Worm (Caenorhabditis elegans) whole organism, young adult: Measurements from ENCODE around the gene F44E2.7.

ENCODE experiments used
- B0019.2 ChIP-seq: fragments of 200-800 bp; sonication (Bioruptor generic); conservative IDR thresholded peaks from 2 replicates; pipeline ENCODE4 v1.3.6; 2022; ENCODE audit warnings: missing genetic modification reagents, missing genetic modification characterization, missing compliant biosample characterization
- B0035.1 ChIP-seq: sonication (generic microtip); optimal IDR thresholded peaks from 2 replicates; lab custom pipeline; 2016; ENCODE audit warnings: missing genetic modification characterization, mild to moderate bottlenecking, missing compliant biosample characterization, missing genotype, missing genetic modification reagents
- B0261.1 ChIP-seq: sonication (generic microtip); optimal IDR thresholded peaks from 2 replicates; lab custom pipeline; 2016; ENCODE audit warnings: mild to moderate bottlenecking, missing genetic modification characterization, moderate library complexity, missing compliant biosample characterization
- B0336.3 ChIP-seq: fragments of 200-800 bp; sonication (Bioruptor generic); IDR thresholded peaks from 2 replicates; pipeline ENCODE4 v1.3.6; 2022; ENCODE audit warnings: missing genetic modification characterization, missing compliant biosample characterization
- F10E7.11 ChIP-seq: sonication (generic microtip); optimal IDR thresholded peaks from 2 replicates; lab custom pipeline; 2017; ENCODE audit warnings: mild to moderate bottlenecking, missing genetic modification characterization, moderate library complexity, missing compliant biosample characterization
- F49E8.2 ChIP-seq: sonication (generic microtip); optimal IDR thresholded peaks from 3 replicates; lab custom pipeline; 2017; ENCODE audit warnings: missing genetic modification characterization, mild to moderate bottlenecking, missing compliant biosample characterization, antibody characterized with exemption, moderate library complexity; ENCODE audit not compliant: insufficient read depth
- F52B5.7 ChIP-seq: sonication (generic microtip); optimal IDR thresholded peaks from 2 replicates; lab custom pipeline; 2016; ENCODE audit warnings: mild to moderate bottlenecking, missing genetic modification characterization, missing compliant biosample characterization
- K12H6.12 ChIP-seq: fragments of 200-800 bp; sonication (Bioruptor generic); optimal IDR thresholded peaks from 2 replicates; lab custom pipeline; 2018; ENCODE audit warnings: mild to moderate bottlenecking, missing genetic modification characterization, missing compliant biosample characterization
- akir-1 ChIP-seq: fragments of 200-800 bp; sonication (Bioruptor generic); optimal IDR thresholded peaks from 2 replicates; lab custom pipeline; 2018; ENCODE audit warnings: mild to moderate bottlenecking, missing genetic modification characterization, moderate library complexity, missing compliant biosample characterization
- ama-1 ChIP-seq, 3 experiments: fragments of 150-350 bp in 1 of 3; sonication (generic microtip) in 2 of 3; optimal IDR thresholded peaks; 2 replicates each; lab custom pipeline; 2014 to 2018; ENCODE audit warnings: missing biosample characterization in 2 of 3, missing genetic modification characterization in 2 of 3, missing genetic modification reagents in 2 of 3
- aptf-2 ChIP-seq: fragments of 200-800 bp; sonication (Bioruptor generic); conservative IDR thresholded peaks from 2 replicates; pipeline ENCODE4 v1.3.6; 2022; ENCODE audit warnings: missing genetic modification reagents, missing genetic modification characterization, missing compliant biosample characterization
- athp-1 ChIP-seq: sonication (generic microtip); optimal IDR thresholded peaks from 2 replicates; lab custom pipeline; 2017; ENCODE audit warnings: mild to moderate bottlenecking, missing genetic modification characterization, missing compliant biosample characterization
- attf-5 ChIP-seq: fragments of 200-800 bp; sonication (Bioruptor generic); optimal IDR thresholded peaks from 2 replicates; lab custom pipeline; 2018; ENCODE audit warnings: mild to moderate bottlenecking, missing genetic modification characterization, missing compliant biosample characterization
- bed-1 ChIP-seq: fragments of 200-800 bp; sonication (Bioruptor generic); IDR thresholded peaks from 2 replicates; pipeline ENCODE4 v1.3.6; 2022; ENCODE audit warnings: missing genetic modification reagents, missing genetic modification characterization, missing compliant biosample characterization
- ccch-3 ChIP-seq: fragments of 200-800 bp; sonication (Bioruptor generic); optimal IDR thresholded peaks from 2 replicates; lab custom pipeline; 2018; ENCODE audit warnings: mild to moderate bottlenecking, missing genetic modification characterization, missing compliant biosample characterization
- cebp-1 ChIP-seq, 2 experiments: fragments of 200-800 bp in 1 of 2; sonication (Bioruptor generic) in 1 of 2; sonication (generic microtip) in 1 of 2; IDR thresholded peaks in 1 of 2; optimal IDR thresholded peaks in 1 of 2; 2 replicates each; pipeline versions ENCODE4 v1.3.6 to Lab custom; 2017 to 2022; ENCODE audit warnings: missing compliant biosample characterization in 2 of 2, missing genetic modification characterization in 2 of 2, mild to moderate bottlenecking in 1 of 2, missing genetic modification reagents in 1 of 2, moderate library complexity in 1 of 2
- ceh-27 ChIP-seq: fragments of 200-800 bp; sonication (Bioruptor generic); optimal IDR thresholded peaks from 2 replicates; lab custom pipeline; 2018; ENCODE audit warnings: mild to moderate bottlenecking, missing genetic modification characterization, moderate library complexity, missing compliant biosample characterization
- ceh-40 ChIP-seq: fragments of 200-800 bp; sonication (Bioruptor generic); IDR thresholded peaks from 2 replicates; pipeline ENCODE4 v1.3.6; 2022; ENCODE audit warnings: missing genetic modification characterization, missing compliant biosample characterization
- die-1 ChIP-seq: sonication (generic microtip); optimal IDR thresholded peaks from 2 replicates; lab custom pipeline; 2016; ENCODE audit warnings: missing genotype, mild to moderate bottlenecking, missing genetic modification characterization, missing compliant biosample characterization
- dox-1 ChIP-seq: fragments of 200-800 bp; sonication (Bioruptor generic); IDR thresholded peaks from 2 replicates; pipeline ENCODE4 v1.3.6; 2022; ENCODE audit warnings: missing genetic modification reagents, missing genetic modification characterization, missing compliant biosample characterization
- dpl-1 ChIP-seq: fragments of 150-350 bp; optimal IDR thresholded peaks from 2 replicates; lab custom pipeline; 2014; ENCODE audit warnings: missing biosample characterization, missing genetic modification reagents, missing genetic modification characterization
- egl-18 ChIP-seq: fragments of 200-800 bp; sonication (Bioruptor generic); IDR thresholded peaks from 2 replicates; pipeline ENCODE4 v1.3.6; 2022; ENCODE audit warnings: missing genetic modification reagents, missing genetic modification characterization, missing compliant biosample characterization
- hlh-12 ChIP-seq: sonication (generic microtip); optimal IDR thresholded peaks from 2 replicates; lab custom pipeline; 2016; ENCODE audit warnings: missing genetic modification characterization, missing compliant biosample characterization
- hmg-1.2 ChIP-seq: fragments of 200-800 bp; sonication (Bioruptor generic); IDR thresholded peaks from 2 replicates; pipeline ENCODE4 v1.3.6; 2022; ENCODE audit warnings: missing genetic modification reagents, missing genetic modification characterization, missing compliant biosample characterization
- hmg-20 ChIP-seq: fragments of 200-800 bp; sonication (Bioruptor generic); IDR thresholded peaks from 2 replicates; pipeline ENCODE4 v1.3.6; 2022; ENCODE audit warnings: missing genetic modification reagents, missing genetic modification characterization, missing compliant biosample characterization
- hrde-1 ChIP-seq: sonication (generic microtip); optimal IDR thresholded peaks from 2 replicates; lab custom pipeline; 2016; ENCODE audit warnings: missing genetic modification characterization, mild to moderate bottlenecking, missing compliant biosample characterization, moderate library complexity, missing genotype, missing genetic modification reagents, borderline replicate concordance
- hsf-1 ChIP-seq: fragments of 200-800 bp; sonication (Bioruptor generic); IDR thresholded peaks from 2 replicates; pipeline ENCODE4 v1.3.6; 2022; ENCODE audit warnings: missing genetic modification reagents, missing genetic modification characterization, missing compliant biosample characterization
- lin-26 ChIP-seq: fragments of 200-800 bp; sonication (Bioruptor generic); IDR thresholded peaks from 2 replicates; pipeline ENCODE4 v1.3.6; 2022; ENCODE audit warnings: missing genetic modification reagents, missing genetic modification characterization, missing compliant biosample characterization
- lin-35 ChIP-seq, 3 experiments: fragments of 150-350 bp in 2 of 3; sonication (generic microtip) in 1 of 3; optimal IDR thresholded peaks; 2 replicates each; lab custom pipeline; 2014 to 2018; ENCODE audit warnings: missing biosample characterization in 3 of 3, missing genetic modification characterization in 3 of 3, missing genetic modification reagents in 3 of 3
- lin-40 ChIP-seq: sonication (generic microtip); optimal IDR thresholded peaks from 2 replicates; lab custom pipeline; 2016; ENCODE audit warnings: missing genetic modification characterization, mild to moderate bottlenecking, missing compliant biosample characterization, missing genotype, missing genetic modification reagents
- lin-54 ChIP-seq: fragments of 200-800 bp; sonication (Bioruptor generic); optimal IDR thresholded peaks from 2 replicates; lab custom pipeline; 2018; ENCODE audit warnings: mild to moderate bottlenecking, missing genetic modification characterization, missing compliant biosample characterization
- lir-1 ChIP-seq: fragments of 200-800 bp; sonication (Bioruptor generic); conservative IDR thresholded peaks from 2 replicates; pipeline ENCODE4 v1.3.6; 2022; ENCODE audit warnings: missing genetic modification reagents, missing genetic modification characterization, missing compliant biosample characterization
- madf-10 ChIP-seq: sonication (generic microtip); optimal IDR thresholded peaks from 2 replicates; lab custom pipeline; 2016; ENCODE audit warnings: mild to moderate bottlenecking, missing genetic modification characterization, missing compliant biosample characterization
- madf-6 ChIP-seq: fragments of 200-800 bp; sonication (Bioruptor generic); IDR thresholded peaks from 2 replicates; pipeline ENCODE4 v1.3.6; 2022; ENCODE audit warnings: missing genetic modification reagents, missing genetic modification characterization, missing compliant biosample characterization
- mcd-1 ChIP-seq: fragments of 200-800 bp; sonication (Bioruptor generic); IDR thresholded peaks from 2 replicates; pipeline ENCODE4 v1.3.6; 2022; ENCODE audit warnings: missing genetic modification reagents, missing genetic modification characterization, missing compliant biosample characterization
- mes-4 ChIP-seq: sonication (generic microtip); optimal IDR thresholded peaks from 2 replicates; lab custom pipeline; 2016; ENCODE audit warnings: missing genotype, missing genetic modification characterization, missing compliant biosample characterization
- mxl-1 ChIP-seq: sonication (generic microtip); optimal IDR thresholded peaks from 2 replicates; lab custom pipeline; 2016; ENCODE audit warnings: missing genetic modification characterization, missing compliant biosample characterization
- nhr-80 ChIP-seq: sonication (generic microtip); optimal IDR thresholded peaks from 2 replicates; lab custom pipeline; 2016; ENCODE audit warnings: missing genetic modification characterization, missing compliant biosample characterization
- pbrm-1 ChIP-seq: fragments of 200-800 bp; sonication (Bioruptor generic); IDR thresholded peaks from 2 replicates; pipeline ENCODE4 v1.3.6; 2022; ENCODE audit warnings: missing genetic modification reagents, missing genetic modification characterization, missing compliant biosample characterization
- pha-4 ChIP-seq: fragments of 150-350 bp; sonication (generic microtip); optimal IDR thresholded peaks from 2 replicates; lab custom pipeline; 2014; ENCODE audit warnings: missing biosample characterization, missing genetic modification reagents, missing genetic modification characterization
- sdz-38 ChIP-seq: sonication (generic microtip); optimal IDR thresholded peaks from 2 replicates; lab custom pipeline; 2016; ENCODE audit warnings: missing genotype, missing genetic modification characterization, missing compliant biosample characterization
- somi-1 ChIP-seq: fragments of 200-800 bp; sonication (Bioruptor generic); optimal IDR thresholded peaks from 2 replicates; lab custom pipeline; 2018; ENCODE audit warnings: mild to moderate bottlenecking, missing genetic modification characterization, missing compliant biosample characterization
- tlf-1 ChIP-seq: fragments of 200-800 bp; sonication (Bioruptor generic); optimal IDR thresholded peaks from 2 replicates; lab custom pipeline; 2018; ENCODE audit warnings: mild to moderate bottlenecking, missing genetic modification characterization, missing compliant biosample characterization
- xnd-1 ChIP-seq: sonication (generic microtip); optimal IDR thresholded peaks from 2 replicates; lab custom pipeline; 2016; ENCODE audit warnings: missing genotype, missing genetic modification reagents, missing genetic modification characterization, missing compliant biosample characterization
- ztf-18 ChIP-seq: sonication (generic microtip); optimal IDR thresholded peaks from 2 replicates; lab custom pipeline; 2016; ENCODE audit warnings: missing genotype, mild to moderate bottlenecking, missing genetic modification characterization, missing compliant biosample characterization
- ztf-28 ChIP-seq: fragments of 200-800 bp; sonication (Bioruptor generic); IDR thresholded peaks from 2 replicates; pipeline ENCODE4 v1.3.6; 2022; ENCODE audit warnings: missing genetic modification reagents, missing genetic modification characterization, missing compliant biosample characterization
- ztf-3 ChIP-seq: fragments of 200-800 bp; sonication (Bioruptor generic); optimal IDR thresholded peaks from 2 replicates; lab custom pipeline; 2018; ENCODE audit warnings: mild to moderate bottlenecking, missing genetic modification characterization, missing compliant biosample characterization

F44E2.7 gene

DNA sequence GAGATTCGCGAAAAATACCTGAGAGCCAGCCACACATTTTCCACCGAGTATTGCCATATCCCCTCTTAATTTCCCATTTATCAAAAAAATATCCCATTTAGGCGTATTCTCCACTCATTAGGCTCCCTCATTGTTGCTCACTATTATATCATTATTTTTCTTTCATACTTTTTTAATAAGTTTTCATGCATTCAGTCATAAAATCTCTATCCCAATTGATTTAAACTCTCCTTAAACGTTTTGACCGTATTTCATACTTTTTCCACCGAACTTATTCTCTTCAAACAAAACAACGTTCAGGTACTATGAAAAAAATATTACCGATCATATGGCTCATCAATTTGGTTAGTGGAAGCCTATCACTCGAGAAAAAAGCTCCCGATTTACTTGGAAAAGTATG is 41.7 kb upstream of the F44E2.7 start, which contains the start of gene lnkn-1:
Gene lnkn-1, plus strand, starts transcription at position 301 of the 400 bp plus-strand sequence.
- TF ChIP-seq ztf-28 (no peak), athp-1 (tag; lab: Kevin White, UChicago) (no peak), F49E8.2 (tag; lab: Kevin White, UChicago) (no peak), pbrm-1 (GFP tag; lab: Robert Waterston, UW) (no peak), somi-1 (GFP tag; lab: Kevin White, UChicago) (no peak), hmg-20 (GFP tag; lab: Robert Waterston, UW) (no peak), egl-18 (GFP tag; lab: Robert Waterston, UW) (no peak), ztf-18 (tag; lab: Kevin White, UChicago) (no peak), hlh-12 (tag; lab: Kevin White, UChicago) (no peak), B0261.1 (tag; lab: Kevin White, UChicago) (no peak), hrde-1 (tag; lab: Kevin White, UChicago) (no peak), mes-4 (no peak), mxl-1 (tag; lab: Kevin White, UChicago) (no peak)
- TF ChIP-seq, all 124 proteins: peak for 0

DNA sequence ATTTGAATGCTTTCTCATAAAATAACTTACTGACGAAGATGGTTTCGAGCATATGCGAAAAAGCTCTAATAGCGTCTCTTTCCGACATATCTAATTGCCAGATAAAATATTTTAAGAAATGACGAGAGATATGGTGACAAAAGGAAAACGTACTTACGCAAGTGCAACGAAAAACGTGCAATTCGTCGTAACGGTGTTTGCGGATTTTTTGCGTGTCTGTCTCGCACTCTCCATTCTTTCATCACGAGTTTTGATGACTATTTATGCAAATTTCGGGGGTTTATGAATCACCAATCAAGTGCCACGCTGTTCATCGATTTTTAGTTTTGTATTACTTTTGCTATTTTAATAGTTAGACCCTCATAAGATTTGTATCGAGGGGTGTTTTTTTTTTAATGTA is 40.7 kb upstream of the F44E2.7 start, which contains the start of gene ZK637.14:
Gene ZK637.14, minus strand, starts transcription at position 201 of the 400 bp plus-strand sequence.
- TF ChIP-seq die-1 (tag; lab: Kevin White, UChicago), result no peak
- no peak for TF ChIP-seq lin-26 (GFP tag; lab: Robert Waterston, UW)
- no peak for TF ChIP-seq F10E7.11 (tag; lab: Kevin White, UChicago)
- no peak for TF ChIP-seq bed-1 (GFP tag; lab: Robert Waterston, UW)
- TF ChIP-seq lin-54, result peak; percentile 14
- peak; percentile 20 for TF ChIP-seq nhr-80
- peak; percentile 65 for TF ChIP-seq attf-5
- TF ChIP-seq ama-1 (optimal IDR thresholded peaks at IDR 0.05; lab: Kevin White, UChicago), result no peak
- no peak for TF ChIP-seq ama-1 (GFP tag; optimal IDR thresholded peaks at IDR 0.05; lab: Kevin White, UChicago)
- TF ChIP-seq ccch-3 (GFP tag; lab: Kevin White, UChicago), result no peak
- TF ChIP-seq xnd-1, result no peak
- TF ChIP-seq pbrm-1 (GFP tag; lab: Robert Waterston, UW), result no peak
- no peak for TF ChIP-seq akir-1 (GFP tag; lab: Kevin White, UChicago)
- TF ChIP-seq ztf-3 (GFP tag; lab: Kevin White, UChicago), result no peak
- no peak for TF ChIP-seq F52B5.7
- no peak for TF ChIP-seq mxl-1 (tag; lab: Kevin White, UChicago)
- TF ChIP-seq lir-1 (GFP tag; lab: Robert Waterston, UW), result no peak
- TF ChIP-seq dpl-1 (GFP tag; lab: Kevin White, UChicago), result no peak
- no peak for TF ChIP-seq ceh-40
- no peak for TF ChIP-seq B0019.2 (GFP tag; lab: Robert Waterston, UW)
- no peak for TF ChIP-seq B0336.3 (GFP tag; lab: Robert Waterston, UW)
- TF ChIP-seq hmg-1.2, result no peak
- TF ChIP-seq tlf-1 (GFP tag; lab: Kevin White, UChicago), result no peak
- TF ChIP-seq lin-35 (GFP tag; optimal IDR thresholded peaks at IDR 0.05; lab: Kevin White, UChicago), result peak in 1 of 3 experiments; percentile 8
- TF ChIP-seq madf-6 (GFP tag; lab: Robert Waterston, UW), result no peak
- peak; percentile 1 for TF ChIP-seq lin-40 (tag; lab: Kevin White, UChicago)
- TF ChIP-seq aptf-2 (GFP tag; lab: Robert Waterston, UW), result no peak
- TF ChIP-seq hsf-1 (GFP tag; lab: Robert Waterston, UW), result no peak
- no peak for TF ChIP-seq athp-1 (tag; lab: Kevin White, UChicago)
- TF ChIP-seq K12H6.12 (tag; lab: Kevin White, UChicago), result no peak
- TF ChIP-seq cebp-1 (GFP tag; IDR thresholded peaks at IDR 0.05; lab: Robert Waterston, UW), result no peak
- peak; percentile 66 for TF ChIP-seq cebp-1 (tag; optimal IDR thresholded peaks at IDR 0.05; lab: Kevin White, UChicago)
- TF ChIP-seq mcd-1 (GFP tag; lab: Robert Waterston, UW), result no peak
- no peak for TF ChIP-seq madf-10 (tag; lab: Kevin White, UChicago)
- no peak for TF ChIP-seq ceh-27 (GFP tag; lab: Kevin White, UChicago)
- no peak for TF ChIP-seq sdz-38 (tag; lab: Kevin White, UChicago)
- no peak for TF ChIP-seq B0035.1
- no peak for TF ChIP-seq pha-4
- no peak for TF ChIP-seq dox-1 (GFP tag; lab: Robert Waterston, UW)
